Worm (Caenorhabditis elegans) whole organism, L1 larva: Measurements from ENCODE around the gene C50E10.2.

ENCODE experiments used
- C16A3.4 ChIP-seq: fragments of 150-350 bp; optimal IDR thresholded peaks from 2 replicates; lab custom pipeline; 2014; ENCODE audit warnings: missing biosample characterization, missing genetic modification characterization
- F16B12.6 ChIP-seq: fragments of 150-350 bp; optimal IDR thresholded peaks from 2 replicates; lab custom pipeline; 2014; ENCODE audit warnings: missing biosample characterization, missing genetic modification characterization
- aha-1 ChIP-seq: fragments of 150-350 bp; optimal IDR thresholded peaks from 2 replicates; lab custom pipeline; 2014; ENCODE audit warnings: missing biosample characterization, missing genetic modification characterization
- ama-1 ChIP-seq: fragments of 150-350 bp; optimal IDR thresholded peaks from 2 replicates; lab custom pipeline; 2014
- blmp-1 ChIP-seq: fragments of 150-350 bp; optimal IDR thresholded peaks from 2 replicates; lab custom pipeline; 2014; ENCODE audit warnings: missing biosample characterization, missing genetic modification characterization
- ceh-82 ChIP-seq, 3 experiments: fragments of 150-350 bp in 1 of 3; sonication (generic microtip) in 2 of 3; optimal IDR thresholded peaks; 2 replicates each; lab custom pipeline; 2014 to 2017; ENCODE audit warnings: missing biosample characterization in 3 of 3, missing genetic modification characterization in 3 of 3
- dsc-1 ChIP-seq: sonication (generic microtip); optimal IDR thresholded peaks from 2 replicates; lab custom pipeline; 2016; ENCODE audit warnings: mild to moderate bottlenecking, missing genetic modification characterization, missing compliant biosample characterization
- efl-1 ChIP-seq, 4 experiments: fragments of 150-350 bp; optimal IDR thresholded peaks in 3 of 4; peaks in 1 of 4; 1 replicate in 1 of 4; 2 replicates in 3 of 4; lab custom pipeline; 2014; ENCODE audit warnings: missing biosample characterization in 2 of 4, missing genetic modification characterization in 2 of 4, missing genetic modification reagents in 2 of 4
- egl-27 ChIP-seq, 2 experiments: fragments of 150-350 bp in 1 of 2; sonication (generic microtip); optimal IDR thresholded peaks; 3 replicates each; lab custom pipeline; 2017 to 2018; ENCODE audit warnings: missing biosample characterization in 2 of 2, missing genetic modification characterization in 2 of 2, missing genetic modification reagents in 2 of 2
- elt-2 ChIP-seq: sonication (generic microtip); optimal IDR thresholded peaks from 2 replicates; lab custom pipeline; 2016; ENCODE audit warnings: missing genetic modification characterization, mild to moderate bottlenecking, inconsistent platforms, missing compliant biosample characterization, missing genetic modification reagents
- elt-3 ChIP-seq, 6 experiments: fragments of 150-350 bp in 1 of 6; sonication (generic microtip); optimal IDR thresholded peaks; 2 replicates each; lab custom pipeline; 2017 to 2018; ENCODE audit warnings: missing biosample characterization in 6 of 6, missing genetic modification characterization in 6 of 6, inconsistent platforms in 1 of 6
- ets-5 ChIP-seq: fragments of 200-800 bp; sonication (Bioruptor generic); IDR thresholded peaks from 2 replicates; pipeline ENCODE4 v1.3.6; 2022; ENCODE audit warnings: missing genetic modification characterization, missing compliant biosample characterization
- fkh-10 ChIP-seq: sonication (generic microtip); optimal IDR thresholded peaks from 2 replicates; lab custom pipeline; 2017; ENCODE audit warnings: missing biosample characterization, missing genetic modification reagents, missing genetic modification characterization
- fkh-8 ChIP-seq: sonication (generic microtip); optimal IDR thresholded peaks from 2 replicates; lab custom pipeline; 2016; ENCODE audit warnings: mild to moderate bottlenecking, missing genetic modification characterization, missing compliant biosample characterization
- hlh-4 ChIP-seq: sonication (generic microtip); optimal IDR thresholded peaks from 2 replicates; lab custom pipeline; 2016; ENCODE audit warnings: mild to moderate bottlenecking, missing genetic modification characterization, missing compliant biosample characterization
- hpl-2 ChIP-seq: fragments of 150-350 bp; optimal IDR thresholded peaks from 2 replicates; lab custom pipeline; 2014; ENCODE audit warnings: missing biosample characterization, missing genetic modification reagents, missing genetic modification characterization
- irx-1 ChIP-seq: sonication (generic microtip); optimal IDR thresholded peaks from 2 replicates; lab custom pipeline; 2016; ENCODE audit warnings: missing genetic modification characterization, missing compliant biosample characterization
- jun-1 ChIP-seq: fragments of 150-350 bp; optimal IDR thresholded peaks from 2 replicates; lab custom pipeline; 2014; ENCODE audit warnings: missing biosample characterization, missing genetic modification reagents, missing genetic modification characterization
- lin-13 ChIP-seq: fragments of 150-350 bp; optimal IDR thresholded peaks from 2 replicates; lab custom pipeline; 2014; ENCODE audit warnings: missing biosample characterization, missing genetic modification reagents, missing genetic modification characterization
- lin-14 ChIP-seq: fragments of 200-800 bp; sonication (Bioruptor generic); optimal IDR thresholded peaks from 2 replicates; lab custom pipeline; 2018; ENCODE audit warnings: mild to moderate bottlenecking, missing genetic modification characterization, moderate library complexity, missing compliant biosample characterization
- lin-35 ChIP-seq, 2 experiments: fragments of 150-350 bp; optimal IDR thresholded peaks; 2 replicates each; lab custom pipeline; 2014; ENCODE audit warnings: missing biosample characterization in 2 of 2, missing genetic modification characterization in 2 of 2, missing genetic modification reagents in 2 of 2
- lir-3 ChIP-seq: sonication (generic microtip); optimal IDR thresholded peaks from 2 replicates; lab custom pipeline; 2016; ENCODE audit warnings: mild to moderate bottlenecking, missing genetic modification characterization, moderate library complexity, missing compliant biosample characterization; ENCODE audit not compliant: poor library complexity
- lsy-2 ChIP-seq, 2 experiments: fragments of 150-350 bp; optimal IDR thresholded peaks; 2 replicates each; lab custom pipeline; 2014; ENCODE audit warnings: missing biosample characterization in 2 of 2, missing genetic modification characterization in 2 of 2
- mdl-1 ChIP-seq, 2 experiments: fragments of 150-350 bp; optimal IDR thresholded peaks; 2 replicates each; lab custom pipeline; 2014 to 2017; ENCODE audit warnings: missing biosample characterization in 2 of 2, missing genetic modification characterization in 2 of 2, inconsistent platforms in 1 of 2
- mef-2 ChIP-seq: fragments of 150-350 bp; optimal IDR thresholded peaks from 2 replicates; lab custom pipeline; 2014; ENCODE audit warnings: missing biosample characterization, missing genetic modification characterization
- mep-1 ChIP-seq: fragments of 150-350 bp; optimal IDR thresholded peaks from 2 replicates; lab custom pipeline; 2014; ENCODE audit warnings: missing biosample characterization, missing genetic modification characterization
- nhr-20 ChIP-seq: sonication (generic microtip); optimal IDR thresholded peaks from 2 replicates; lab custom pipeline; 2016; ENCODE audit warnings: mild to moderate bottlenecking, missing genetic modification characterization, missing compliant biosample characterization
- nhr-237 ChIP-seq: fragments of 150-350 bp; optimal IDR thresholded peaks from 2 replicates; lab custom pipeline; 2014; ENCODE audit warnings: missing biosample characterization, missing genetic modification characterization
- nhr-47 ChIP-seq: sonication (generic microtip); optimal IDR thresholded peaks from 2 replicates; lab custom pipeline; 2016; ENCODE audit warnings: mild to moderate bottlenecking, missing genetic modification characterization, moderate library complexity, missing compliant biosample characterization
- nhr-71 ChIP-seq: sonication (generic microtip); optimal IDR thresholded peaks from 2 replicates; lab custom pipeline; 2016; ENCODE audit warnings: mild to moderate bottlenecking, missing genetic modification characterization, moderate library complexity, missing compliant biosample characterization
- nhr-76 ChIP-seq: sonication (generic microtip); optimal IDR thresholded peaks from 2 replicates; lab custom pipeline; 2017; ENCODE audit warnings: missing biosample characterization, missing genetic modification characterization
- nhr-85 ChIP-seq: sonication (generic microtip); peaks from one replicate; lab custom pipeline; 2016; ENCODE audit warnings: missing genetic modification characterization, inconsistent platforms, missing compliant biosample characterization
- pag-3 ChIP-seq: sonication (generic microtip); optimal IDR thresholded peaks from 2 replicates; lab custom pipeline; 2017; ENCODE audit warnings: missing genetic modification characterization, mild to moderate bottlenecking, missing compliant biosample characterization, antibody characterized with exemption, borderline replicate concordance; ENCODE audit not compliant: insufficient read depth
- pqm-1 ChIP-seq: sonication (generic microtip); optimal IDR thresholded peaks from 3 replicates; lab custom pipeline; 2017; ENCODE audit warnings: missing biosample characterization, missing genetic modification characterization
- rnt-1 ChIP-seq: sonication (generic microtip); optimal IDR thresholded peaks from 2 replicates; lab custom pipeline; 2016; ENCODE audit warnings: mild to moderate bottlenecking, missing genetic modification characterization, moderate library complexity, missing compliant biosample characterization
- snu-23 ChIP-seq: sonication (generic microtip); optimal IDR thresholded peaks from 2 replicates; lab custom pipeline; 2016; ENCODE audit warnings: missing genetic modification characterization, missing compliant biosample characterization
- sox-4 ChIP-seq: sonication (generic microtip); optimal IDR thresholded peaks from 2 replicates; lab custom pipeline; 2016; ENCODE audit warnings: missing genetic modification characterization, missing compliant biosample characterization
- sup-37 ChIP-seq: fragments of 200-800 bp; sonication (Bioruptor generic); optimal IDR thresholded peaks from 2 replicates; lab custom pipeline; 2018; ENCODE audit warnings: mild to moderate bottlenecking, missing genetic modification characterization, missing compliant biosample characterization
- swsn-7 ChIP-seq: sonication (generic microtip); optimal IDR thresholded peaks from 2 replicates; lab custom pipeline; 2016; ENCODE audit warnings: missing genetic modification characterization, missing compliant biosample characterization
- unc-62 ChIP-seq: fragments of 150-350 bp; optimal IDR thresholded peaks from 2 replicates; lab custom pipeline; 2014; ENCODE audit warnings: missing biosample characterization, missing genetic modification reagents, missing genetic modification characterization
- unc-86 ChIP-seq: sonication (generic microtip); optimal IDR thresholded peaks from 2 replicates; lab custom pipeline; 2016; ENCODE audit warnings: missing genetic modification characterization, missing compliant biosample characterization
- unc-98 ChIP-seq: fragments of 200-800 bp; sonication (Bioruptor generic); IDR thresholded peaks from 2 replicates; pipeline ENCODE4 v1.3.6; 2022; ENCODE audit warnings: missing genetic modification characterization, missing compliant biosample characterization
- vab-15 ChIP-seq: sonication (generic microtip); optimal IDR thresholded peaks from 2 replicates; lab custom pipeline; 2017; ENCODE audit warnings: missing genotype, mild to moderate bottlenecking, missing genetic modification characterization, missing compliant biosample characterization
- zag-1 ChIP-seq: fragments of 150-350 bp; optimal IDR thresholded peaks from 2 replicates; lab custom pipeline; 2014; ENCODE audit warnings: missing biosample characterization, missing genetic modification characterization
- ztf-11 ChIP-seq, 2 experiments: sonication (generic microtip); optimal IDR thresholded peaks; 2 replicates each; lab custom pipeline; 2016 to 2017; ENCODE audit warnings: missing genetic modification characterization in 2 of 2, missing biosample characterization in 1 of 2, missing compliant biosample characterization in 1 of 2
- ztf-4 ChIP-seq: fragments of 150-350 bp; optimal IDR thresholded peaks from 2 replicates; lab custom pipeline; 2014; ENCODE audit warnings: missing biosample characterization, missing genetic modification characterization

The C50E10.2 gene

ce11 chrII:12353104-12353503 is 43.6 kb upstream of the C50E10.2 start:
- no peak for TF ChIP-seq egl-27 (tag; optimal IDR thresholded peaks at IDR 0.05; lab: Kevin White, UChicago)
- no peak for TF ChIP-seq nhr-85 (tag; lab: Kevin White, UChicago)
- no peak for TF ChIP-seq irx-1

ce11 chrII:12352115-12352514 is 42.6 kb upstream of the C50E10.2 start, which contains the start of gene ras-1:
Gene ras-1, minus strand, starts transcription at chrII:12352243.
- no peak for TF ChIP-seq C16A3.4 (tag; lab: Kevin White, UChicago)
- TF ChIP-seq mep-1 (tag; lab: Kevin White, UChicago) = no peak
- peak in 1 of 2 experiments; percentile 2 for TF ChIP-seq lsy-2 (tag; optimal IDR thresholded peaks at IDR 0.05; lab: Kevin White, UChicago)
- TF ChIP-seq ztf-11 (tag; optimal IDR thresholded peaks at IDR 0.05; lab: Kevin White, UChicago) = no peak
- no peak for TF ChIP-seq mef-2 (tag; lab: Kevin White, UChicago)
- TF ChIP-seq mdl-1 (tag; optimal IDR thresholded peaks at IDR 0.05; lab: Kevin White, UChicago) = no peak
- TF ChIP-seq zag-1 (tag; lab: Kevin White, UChicago) = no peak
- no peak for TF ChIP-seq hpl-2 (GFP tag; lab: Kevin White, UChicago)
- TF ChIP-seq F16B12.6 (tag; lab: Kevin White, UChicago) = no peak
- TF ChIP-seq unc-62 (GFP tag; lab: Kevin White, UChicago) = no peak
- no peak for TF ChIP-seq rnt-1 (tag; lab: Kevin White, UChicago)
- TF ChIP-seq blmp-1 = peak; percentile 1
- TF ChIP-seq vab-15 (tag; lab: Kevin White, UChicago) = no peak
- no peak for TF ChIP-seq swsn-7 (tag; lab: Kevin White, UChicago)
- TF ChIP-seq pqm-1 (tag; lab: Kevin White, UChicago) = no peak
- TF ChIP-seq sox-4 (tag; lab: Kevin White, UChicago) = no peak
- no peak for TF ChIP-seq snu-23 (GFP tag; lab: Kevin White, UChicago)
- no peak for TF ChIP-seq ets-5 (GFP tag; lab: Robert Waterston, UW)
- TF ChIP-seq pag-3 (tag; lab: Kevin White, UChicago) = no peak
- no peak for TF ChIP-seq nhr-47 (tag; lab: Kevin White, UChicago)
- no peak for TF ChIP-seq efl-1 (optimal IDR thresholded peaks at IDR 0.05; lab: Kevin White, UChicago)
- peak in 1 of 2 experiments; percentile 51 for TF ChIP-seq efl-1 (GFP tag; optimal IDR thresholded peaks at IDR 0.05 in 1 of 2; lab: Kevin White, UChicago)
- TF ChIP-seq unc-98 (GFP tag; lab: Robert Waterston, UW) = no peak
- no peak for TF ChIP-seq ztf-4
- no peak for TF ChIP-seq sup-37
- no peak for TF ChIP-seq fkh-10 (GFP tag; lab: Kevin White, UChicago)
- no peak for TF ChIP-seq lir-3 (tag; lab: Kevin White, UChicago)
- no peak for TF ChIP-seq ceh-82 (tag; optimal IDR thresholded peaks at IDR 0.05; lab: Kevin White, UChicago)
- TF ChIP-seq hlh-4 (tag; lab: Kevin White, UChicago) = no peak
- no peak for TF ChIP-seq unc-86
- peak; percentile 26 for TF ChIP-seq elt-2 (tag; lab: Kevin White, UChicago)
- no peak for TF ChIP-seq irx-1

- TF ChIP-seq nhr-85 (tag; lab: Kevin White, UChicago) = peak; percentile 83
- TF ChIP-seq ama-1 (lab: Kevin White, UChicago) = no peak
- TF ChIP-seq nhr-76 (tag; lab: Kevin White, UChicago) = no peak
- TF ChIP-seq snu-23 (GFP tag; lab: Kevin White, UChicago) = peak; percentile 40
- peak in 1 of 3 experiments; percentile 1 for TF ChIP-seq ceh-82 (tag; optimal IDR thresholded peaks at IDR 0.05; lab: Kevin White, UChicago)
- no peak for TF ChIP-seq dsc-1 (tag; lab: Kevin White, UChicago)
- TF ChIP-seq jun-1 (tag; lab: Kevin White, UChicago) = no peak
- TF ChIP-seq lin-14 = peak; percentile 54
- peak; percentile 25 for TF ChIP-seq nhr-71 (tag; lab: Kevin White, UChicago)
- TF ChIP-seq vab-15 (tag; lab: Kevin White, UChicago) = no peak
- TF ChIP-seq elt-3 (tag; optimal IDR thresholded peaks at IDR 0.05; lab: Kevin White, UChicago) = peak in 1 of 6 experiments; percentile 24
- no peak for TF ChIP-seq lin-13 (GFP tag; lab: Kevin White, UChicago)
- TF ChIP-seq unc-86 = no peak
- TF ChIP-seq aha-1 (tag; lab: Kevin White, UChicago) = no peak
- no peak for TF ChIP-seq fkh-8 (tag; lab: Kevin White, UChicago)
- peak in 1 of 2 experiments; percentile 72 for TF ChIP-seq lsy-2 (tag; optimal IDR thresholded peaks at IDR 0.05; lab: Kevin White, UChicago)
- TF ChIP-seq blmp-1 = peak; percentile 12
- peak; percentile 34 for TF ChIP-seq mep-1 (tag; lab: Kevin White, UChicago)
- peak in 1 of 2 experiments; percentile 17 for TF ChIP-seq lin-35 (GFP tag; optimal IDR thresholded peaks at IDR 0.05; lab: Kevin White, UChicago)
- TF ChIP-seq nhr-20 (tag; lab: Kevin White, UChicago) = peak; percentile 13
- no peak for TF ChIP-seq nhr-237
- TF ChIP-seq, all 84 proteins: peak for 11
Observed at ce11 chrII:12350737-12351275, 41.3 kb upstream of the C50E10.2 start.
